Worm (Caenorhabditis elegans): ENCODE results near the gene C33A12.3.

ce11 chrIV:9469293-9469692, 43.5 kb downstream of the C33A12.3 start:
- TF ChIP-seq nhr-10 (tag; optimal IDR thresholded peaks at IDR 0.05) (no peak), ceh-28 (tag; optimal IDR thresholded peaks at IDR 0.05) (no peak), ama-1 (optimal IDR thresholded peaks at IDR 0.05) (no peak), nhr-111 (GFP tag; optimal IDR thresholded peaks at IDR 0.05) (no peak)
